Worm (Caenorhabditis elegans): Measurements from ENCODE around the gene K08F11.1.

ce11 chrIV:4749728-4750278, 25.1 kb downstream of the K08F11.1 start, which contains the start of the genes rpl-20 and Y17G9B.5:
- TF ChIP-seq T22C8.4 (GFP tag; IDR thresholded peaks at IDR 0.05) (peak; percentile 75), klf-2 (GFP tag; conservative IDR thresholded peaks at IDR 0.05) (peak; percentile 41; the same call in 1 of the 2 replicates), cog-1 (tag; optimal IDR thresholded peaks at IDR 0.05) (peak; percentile 99), tab-1 (GFP tag; IDR thresholded peaks at IDR 0.05) (peak; percentile 58; the same call in 1 of the 2 replicates)

Measured in whole organism, midembryonic.